Fruit fly (Drosophila melanogaster): Measurements from ENCODE around the gene ppk.

The ppk gene

DNA sequence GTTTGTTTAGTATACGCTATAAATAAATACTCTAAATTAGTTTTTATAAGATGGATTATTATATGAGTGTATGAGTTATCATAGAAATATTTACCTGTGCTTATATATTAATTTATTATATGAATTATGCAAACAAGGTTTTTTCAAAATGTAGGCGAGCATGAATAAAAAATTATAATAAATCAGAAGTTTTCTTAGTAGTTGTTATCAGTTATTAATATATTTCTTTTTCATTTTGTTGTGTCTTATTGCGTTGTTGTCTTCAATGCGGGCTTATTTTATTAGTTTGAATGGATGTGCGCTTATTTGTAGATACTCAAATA, 25.2 kb downstream of the ppk start:
- TF ChIP-seq CG3919 (GFP tag; optimal IDR thresholded peaks at IDR 0.05): no peak
- TF ChIP-seq CG6808 (GFP tag; optimal IDR thresholded peaks at IDR 0.05): no peak
- no peak for TF ChIP-seq Hr38 (GFP tag; optimal IDR thresholded peaks at IDR 0.05)
- no peak for TF ChIP-seq net (GFP tag; optimal IDR thresholded peaks at IDR 0.05)
- no peak for TF ChIP-seq CG34406 (GFP tag; optimal IDR thresholded peaks at IDR 0.05)
- no peak for TF ChIP-seq Eip75B (GFP tag; optimal IDR thresholded peaks at IDR 0.05)
- no peak for TF ChIP-seq Smox (GFP tag; optimal IDR thresholded peaks at IDR 0.05)
- TF ChIP-seq achi (GFP tag; optimal IDR thresholded peaks at IDR 0.05): no peak
- TF ChIP-seq fkh (GFP tag; optimal IDR thresholded peaks at IDR 0.05): no peak
- no peak for TF ChIP-seq Sox15 (GFP tag; optimal IDR thresholded peaks at IDR 0.05)
- TF ChIP-seq vri (GFP tag; optimal IDR thresholded peaks at IDR 0.05): no peak
- TF ChIP-seq CG16779 (tag; optimal IDR thresholded peaks at IDR 0.05): no peak
- TF ChIP-seq Gug (GFP tag; IDR thresholded peaks at IDR 0.05): no peak
- TF ChIP-seq CG32006 (GFP tag; optimal IDR thresholded peaks at IDR 0.05): no peak
- TF ChIP-seq acj6 (GFP tag; optimal IDR thresholded peaks at IDR 0.05): peak; percentile 16
- TF ChIP-seq CG8319 (GFP tag; optimal IDR thresholded peaks at IDR 0.05): no peak
- no peak; the same call in 1 of the 2 replicates for TF ChIP-seq CG15336 (GFP tag; IDR thresholded peaks at IDR 0.05)
- no peak for TF ChIP-seq Blimp-1 (GFP tag; optimal IDR thresholded peaks at IDR 0.05)
- TF ChIP-seq pdm3 (GFP tag; optimal IDR thresholded peaks at IDR 0.05): no peak
- TF ChIP-seq Hr39 (GFP tag; optimal IDR thresholded peaks at IDR 0.05): no peak
- TF ChIP-seq salr (GFP tag; optimal IDR thresholded peaks at IDR 0.05): peak in 1 of 2 experiments; percentile 1
- TF ChIP-seq dac (GFP tag; optimal IDR thresholded peaks at IDR 0.05): no peak
- no peak for TF ChIP-seq CG6792 (GFP tag; optimal IDR thresholded peaks at IDR 0.05)
- no peak for TF ChIP-seq svp (GFP tag)
- peak; percentile 33 for TF ChIP-seq Hr4 (GFP tag; optimal IDR thresholded peaks at IDR 0.05)
- TF ChIP-seq CG11902 (GFP tag; optimal IDR thresholded peaks at IDR 0.05): no peak
- peak; percentile 27 for TF ChIP-seq CG4318 (GFP tag; optimal IDR thresholded peaks at IDR 0.05)
- TF ChIP-seq CG10669 (GFP tag; optimal IDR thresholded peaks at IDR 0.05): no peak
- no peak for TF ChIP-seq CG31627 (GFP tag; optimal IDR thresholded peaks at IDR 0.05)
- TF ChIP-seq CG3032 (tag; optimal IDR thresholded peaks at IDR 0.05): peak; percentile 26
- no peak for TF ChIP-seq Sox102F (GFP tag; optimal IDR thresholded peaks at IDR 0.05)
- TF ChIP-seq Eip78C (GFP tag): peak; percentile 56

dm6 chr2L:14355033-14355851, 25.7 kb downstream of the ppk start, which contains the start of gene Rab14:
TSS of gene Rab14 (plus strand) at chr2L:14355145.
- TF ChIP-seq CG11762 (GFP tag; optimal IDR thresholded peaks at IDR 0.05; ENCODE audit: insufficient read depth) (peak; percentile 41), cyc (GFP tag; optimal IDR thresholded peaks at IDR 0.05) (peak; percentile 67), lz (GFP tag; optimal IDR thresholded peaks at IDR 0.05) (peak; percentile 83), topi (GFP tag; optimal IDR thresholded peaks at IDR 0.05) (peak; percentile 77), Eip75B (GFP tag; optimal IDR thresholded peaks at IDR 0.05) (peak; percentile 75), Eip78C (GFP tag) (peak; percentile 94), CG3919 (GFP tag; optimal IDR thresholded peaks at IDR 0.05) (peak; percentile 84), Eip93F (GFP tag; optimal IDR thresholded peaks at IDR 0.05) (peak; percentile 48), CG1621 (tag; optimal IDR thresholded peaks at IDR 0.05) (peak; percentile 48), Ets21C (GFP tag; optimal IDR thresholded peaks at IDR 0.05) (peak; percentile 63), Ets96B (tag; optimal IDR thresholded peaks at IDR 0.05) (peak; percentile 57), OdsH (GFP tag; optimal IDR thresholded peaks at IDR 0.05) (peak; percentile 84), CG6808 (GFP tag; optimal IDR thresholded peaks at IDR 0.05) (peak; percentile 66), acj6 (GFP tag; optimal IDR thresholded peaks at IDR 0.05) (peak; percentile 87), Met (GFP tag; optimal IDR thresholded peaks at IDR 0.05) (peak; percentile 78), fd85E (GFP tag; optimal IDR thresholded peaks at IDR 0.05) (no peak), Sox102F (GFP tag; optimal IDR thresholded peaks at IDR 0.05) (no peak), CG10669 (GFP tag; optimal IDR thresholded peaks at IDR 0.05) (peak; percentile 72), CG34406 (GFP tag; optimal IDR thresholded peaks at IDR 0.05) (peak; percentile 83), ss (GFP tag; optimal IDR thresholded peaks at IDR 0.05) (peak; percentile 8 to 58), CG11902 (GFP tag; optimal IDR thresholded peaks at IDR 0.05) (peak; percentile 67), CG9139 (GFP tag; optimal IDR thresholded peaks at IDR 0.05) (peak; percentile 31), Blimp-1 (GFP tag; optimal IDR thresholded peaks at IDR 0.05) (peak; percentile 22), CG8119 (GFP tag; IDR thresholded peaks at IDR 0.05) (peak; percentile 84), CG8632 (GFP tag; optimal IDR thresholded peaks at IDR 0.05) (peak; percentile 82), CG31627 (GFP tag; optimal IDR thresholded peaks at IDR 0.05) (peak; percentile 83), CG32006 (GFP tag; optimal IDR thresholded peaks at IDR 0.05) (peak; percentile 92), Smox (GFP tag; optimal IDR thresholded peaks at IDR 0.05) (peak; percentile 80), CG8319 (GFP tag; optimal IDR thresholded peaks at IDR 0.05) (peak; percentile 47), pdm3 (GFP tag; optimal IDR thresholded peaks at IDR 0.05) (peak; percentile 88), Sox15 (GFP tag; optimal IDR thresholded peaks at IDR 0.05) (peak; percentile 68), CG4318 (GFP tag; optimal IDR thresholded peaks at IDR 0.05) (peak; percentile 81), vri (GFP tag; optimal IDR thresholded peaks at IDR 0.05) (no peak)
